Worm (Caenorhabditis elegans) whole organism, L3 larva: ENCODE measurements around the gene snb-6.

ENCODE experiments used
- nhr-23 ChIP-seq: fragments of 150-350 bp; optimal IDR thresholded peaks from 2 replicates; lab custom pipeline; 2014; ENCODE audit warnings: missing biosample characterization, missing genetic modification reagents, missing genetic modification characterization
- ztf-4 ChIP-seq: fragments of 150-350 bp; optimal IDR thresholded peaks from 2 replicates; lab custom pipeline; 2014; ENCODE audit warnings: missing biosample characterization, missing genetic modification characterization

- TF ChIP-seq nhr-23 (tag; lab: Kevin White, UChicago), result peak; percentile 70
- no peak for TF ChIP-seq ztf-4 (tag; lab: Kevin White, UChicago)
Measured at ce11 chrII:8818257-8818656, 41.2 kb downstream of the snb-6 start.
